Fruit fly (Drosophila melanogaster) whole organism, embryonic: ENCODE data around the gene CG43175.
A peak's percentile ranks its signal among the peaks of the same experiment; 100 is the strongest.

Experiments
- ATbp ChIP-seq: fragments of 200-800 bp; sonication (Bioruptor generic); optimal IDR thresholded peaks from 2 replicates; lab custom pipeline; 2017; ENCODE audit warnings: missing biosample characterization, mild to moderate bottlenecking, missing genetic modification characterization, missing genetic modification reagents
- Abd-B ChIP-seq: fragments of 200-800 bp; sonication (Bioruptor generic); optimal IDR thresholded peaks from 2 replicates; lab custom pipeline; 2018; ENCODE audit warnings: missing biosample characterization, mild to moderate bottlenecking, missing genetic modification characterization, moderate library complexity
- Ada2b ChIP-seq: fragments of 200-800 bp; sonication (Bioruptor generic); IDR thresholded peaks from 2 replicates; pipeline ENCODE4 v1.3.6; 2022; ENCODE audit warnings: missing biosample characterization, missing genetic modification characterization
- Antp ChIP-seq: fragments of 200-800 bp; sonication (Bioruptor generic); optimal IDR thresholded peaks from 3 replicates; lab custom pipeline; 2016; ENCODE audit warnings: missing biosample characterization, missing genetic modification characterization
- CG10209 ChIP-seq: fragments of 200-800 bp; sonication (Bioruptor generic); optimal IDR thresholded peaks from 3 replicates; lab custom pipeline; 2017; ENCODE audit warnings: missing biosample characterization, mild to moderate bottlenecking, missing genetic modification characterization, missing genetic modification reagents
- CG10321 ChIP-seq: fragments of 200-800 bp; sonication (Bioruptor generic); IDR thresholded peaks from 2 replicates; pipeline ENCODE4 v1.3.6; 2022; ENCODE audit warnings: missing biosample characterization, missing genetic modification characterization
- CG12391 ChIP-seq: fragments of 200-800 bp; sonication (Bioruptor generic); optimal IDR thresholded peaks from 3 replicates; lab custom pipeline; 2018; ENCODE audit warnings: missing biosample characterization, mild to moderate bottlenecking, missing genetic modification characterization, moderate library complexity
- CG13624 ChIP-seq: fragments of 200-800 bp; sonication (Bioruptor generic); optimal IDR thresholded peaks from 2 replicates; lab custom pipeline; 2016; ENCODE audit warnings: missing biosample characterization, missing genetic modification characterization
- CG14860 ChIP-seq: fragments of 200-800 bp; sonication (Bioruptor generic); IDR thresholded peaks from 3 replicates; pipeline ENCODE4 v1.3.6; 2022; ENCODE audit warnings: missing biosample characterization, missing genetic modification characterization; ENCODE audit not compliant: partially characterized antibody
- CG15479 ChIP-seq: fragments of 200-800 bp; sonication (Bioruptor generic); optimal IDR thresholded peaks from 3 replicates; lab custom pipeline; 2019; ENCODE audit warnings: missing biosample characterization, mild to moderate bottlenecking, missing genetic modification characterization, moderate library complexity
- CG1602 ChIP-seq: fragments of 200-800 bp; sonication (Bioruptor generic); optimal IDR thresholded peaks from 3 replicates; lab custom pipeline; 2016; ENCODE audit warnings: missing biosample characterization, missing genetic modification characterization
- CG17186 ChIP-seq: fragments of 200-800 bp; sonication (Bioruptor generic); optimal IDR thresholded peaks from 3 replicates; lab custom pipeline; 2017; ENCODE audit warnings: missing biosample characterization, missing genetic modification reagents, missing genetic modification characterization
- CG17328 ChIP-seq: fragments of 200-800 bp; sonication (Bioruptor generic); IDR thresholded peaks from 2 replicates; pipeline ENCODE4 v1.3.6; 2022; ENCODE audit warnings: missing biosample characterization, missing genetic modification characterization
- CG17612 ChIP-seq: fragments of 200-800 bp; sonication (Bioruptor generic); IDR thresholded peaks from 2 replicates; pipeline ENCODE4 v1.3.6; 2022; ENCODE audit warnings: missing biosample characterization, missing genetic modification characterization
- CG18619 ChIP-seq: fragments of 200-800 bp; sonication (Bioruptor generic); optimal IDR thresholded peaks from 3 replicates; lab custom pipeline; 2017; ENCODE audit warnings: missing biosample characterization, mild to moderate bottlenecking, missing genetic modification characterization
- CG18764 ChIP-seq: fragments of 200-800 bp; sonication (Bioruptor generic); optimal IDR thresholded peaks from 3 replicates; lab custom pipeline; 2016; ENCODE audit warnings: missing biosample characterization, missing genetic modification characterization
- CG4617 ChIP-seq: fragments of 200-800 bp; sonication (Bioruptor generic); optimal IDR thresholded peaks from 3 replicates; lab custom pipeline; 2016; ENCODE audit warnings: missing biosample characterization, missing genetic modification characterization, borderline replicate concordance
- CG6175 ChIP-seq: fragments of 200-800 bp; sonication (Bioruptor generic); IDR thresholded peaks from 3 replicates; pipeline ENCODE4 v1.3.6; 2022; ENCODE audit warnings: missing biosample characterization, missing genetic modification characterization
- CG6272 ChIP-seq: fragments of 200-800 bp; sonication (Bioruptor generic); IDR thresholded peaks from 2 replicates; pipeline ENCODE4 v1.3.6; 2022; ENCODE audit warnings: missing biosample characterization, missing genetic modification characterization
- CG6654 ChIP-seq: fragments of 200-800 bp; sonication (Bioruptor generic); optimal IDR thresholded peaks from 2 replicates; lab custom pipeline; 2017; ENCODE audit warnings: missing biosample characterization, mild to moderate bottlenecking, missing genetic modification characterization
- CG6854 ChIP-seq: fragments of 200-800 bp; sonication (Bioruptor generic); optimal IDR thresholded peaks from 3 replicates; lab custom pipeline; 2017; ENCODE audit warnings: missing biosample characterization, mild to moderate bottlenecking, missing genetic modification characterization
- CG7786 ChIP-seq: fragments of 200-800 bp; sonication (Bioruptor generic); optimal IDR thresholded peaks from 2 replicates; lab custom pipeline; 2016; ENCODE audit warnings: missing biosample characterization, missing genetic modification characterization
- CG7839 ChIP-seq: fragments of 200-800 bp; sonication (Bioruptor generic); optimal IDR thresholded peaks from 3 replicates; lab custom pipeline; 2018; ENCODE audit warnings: missing biosample characterization, mild to moderate bottlenecking, missing genetic modification characterization, moderate library complexity
- CG8281 ChIP-seq: fragments of 200-800 bp; sonication (Bioruptor generic); optimal IDR thresholded peaks from 2 replicates; lab custom pipeline; 2018; ENCODE audit warnings: missing biosample characterization, mild to moderate bottlenecking, missing genetic modification characterization, moderate library complexity
- CG9727 ChIP-seq: fragments of 200-800 bp; sonication (Bioruptor generic); optimal IDR thresholded peaks from 3 replicates; lab custom pipeline; 2017; ENCODE audit warnings: missing biosample characterization, mild to moderate bottlenecking, missing genetic modification characterization
- CG9797 ChIP-seq: fragments of 200-800 bp; sonication (Bioruptor generic); optimal IDR thresholded peaks from 3 replicates; lab custom pipeline; 2018; ENCODE audit warnings: missing biosample characterization, mild to moderate bottlenecking, missing genetic modification characterization
- Dbx ChIP-seq: fragments of 200-800 bp; sonication (Bioruptor generic); IDR thresholded peaks from 3 replicates; pipeline ENCODE4 v1.3.6; 2022; ENCODE audit warnings: missing biosample characterization, missing genetic modification characterization
- Dek ChIP-seq: fragments of 200-800 bp; sonication (Bioruptor generic); optimal IDR thresholded peaks from 3 replicates; lab custom pipeline; 2019; ENCODE audit warnings: missing biosample characterization, mild to moderate bottlenecking, missing genetic modification characterization, moderate library complexity
- Doc3 ChIP-seq: fragments of 200-800 bp; sonication (Bioruptor generic); IDR thresholded peaks from 3 replicates; pipeline ENCODE4 v1.3.6; 2022; ENCODE audit warnings: missing biosample characterization, missing genetic modification characterization; ENCODE audit not compliant: partially characterized antibody
- Drgx ChIP-seq: fragments of 200-800 bp; sonication (Bioruptor generic); IDR thresholded peaks from 2 replicates; pipeline ENCODE4 v1.3.6; 2022; ENCODE audit warnings: missing biosample characterization, missing genetic modification characterization
- HLHmδ ChIP-seq: fragments of 200-800 bp; sonication (Bioruptor generic); optimal IDR thresholded peaks from 2 replicates; lab custom pipeline; 2018; ENCODE audit warnings: missing biosample characterization, mild to moderate bottlenecking, missing genetic modification characterization, moderate library complexity
- Hmr ChIP-seq: fragments of 200-800 bp; sonication (Bioruptor generic); optimal IDR thresholded peaks from 3 replicates; lab custom pipeline; 2017; ENCODE audit warnings: mild to moderate bottlenecking, missing biosample characterization, missing genetic modification reagents, missing genetic modification characterization
- Hr51 ChIP-seq, 2 experiments: fragments of 200-800 bp; sonication (Bioruptor generic); optimal IDR thresholded peaks; 2 replicates in 1 of 2; 3 replicates in 1 of 2; lab custom pipeline; 2016 to 2018; ENCODE audit warnings: missing biosample characterization in 2 of 2, missing genetic modification characterization in 2 of 2, mild to moderate bottlenecking in 1 of 2, moderate library complexity in 1 of 2
- Jarid2 ChIP-seq: fragments of 200-800 bp; sonication (Bioruptor generic); optimal IDR thresholded peaks from 3 replicates; lab custom pipeline; 2017; ENCODE audit warnings: mild to moderate bottlenecking, missing biosample characterization, missing genetic modification reagents, missing genetic modification characterization
- Neu2 ChIP-seq: fragments of 200-800 bp; sonication (Bioruptor generic); optimal IDR thresholded peaks from 3 replicates; lab custom pipeline; 2016; ENCODE audit warnings: missing biosample characterization, missing genetic modification characterization, borderline replicate concordance
- Oli ChIP-seq: fragments of 200-800 bp; sonication (Bioruptor generic); optimal IDR thresholded peaks from 2 replicates; lab custom pipeline; 2018; ENCODE audit warnings: missing biosample characterization, mild to moderate bottlenecking, missing genetic modification characterization, moderate library complexity
- Ptx1 ChIP-seq: fragments of 200-800 bp; sonication (Bioruptor generic); IDR thresholded peaks from 2 replicates; pipeline ENCODE4 v1.3.6; 2022; ENCODE audit warnings: missing biosample characterization, missing genetic modification characterization
- Scr ChIP-seq: fragments of 200-800 bp; sonication (Bioruptor generic); IDR thresholded peaks from 2 replicates; pipeline ENCODE4 v1.3.6; 2022; ENCODE audit warnings: missing biosample characterization, missing genetic modification characterization; ENCODE audit not compliant: partially characterized antibody
- Taf1 ChIP-seq: fragments of 200-800 bp; sonication (Bioruptor generic); IDR thresholded peaks from 2 replicates; pipeline ENCODE4 v1.3.6; 2022; ENCODE audit warnings: missing biosample characterization, missing genetic modification characterization
- abd-A ChIP-seq: fragments of 200-800 bp; sonication (Bioruptor generic); optimal IDR thresholded peaks from 3 replicates; lab custom pipeline; 2019; ENCODE audit warnings: missing biosample characterization, mild to moderate bottlenecking, missing genetic modification characterization, moderate library complexity
- ara ChIP-seq: fragments of 200-800 bp; sonication (Bioruptor generic); IDR thresholded peaks from 2 replicates; pipeline ENCODE4 v1.3.6; 2022; ENCODE audit warnings: missing biosample characterization, missing genetic modification characterization
- dmrt11E ChIP-seq: fragments of 200-800 bp; sonication (Bioruptor generic); optimal IDR thresholded peaks from 3 replicates; lab custom pipeline; 2018; ENCODE audit warnings: missing biosample characterization, mild to moderate bottlenecking, missing genetic modification characterization, moderate library complexity
- mirr ChIP-seq: fragments of 200-800 bp; sonication (Bioruptor generic); optimal IDR thresholded peaks from 3 replicates; lab custom pipeline; 2018; ENCODE audit warnings: missing biosample characterization, mild to moderate bottlenecking, missing genetic modification characterization
- nmo ChIP-seq: fragments of 200-800 bp; sonication (Bioruptor generic); optimal IDR thresholded peaks from 2 replicates; lab custom pipeline; 2018; ENCODE audit warnings: missing biosample characterization, mild to moderate bottlenecking, missing genetic modification characterization, moderate library complexity
- odd ChIP-seq: fragments of 200-800 bp; sonication (Bioruptor generic); optimal IDR thresholded peaks from 2 replicates; lab custom pipeline; 2017; ENCODE audit warnings: missing biosample characterization, mild to moderate bottlenecking, missing genetic modification characterization
- org-1 ChIP-seq: fragments of 200-800 bp; sonication (Bioruptor generic); optimal IDR thresholded peaks from 2 replicates; lab custom pipeline; 2017; ENCODE audit warnings: missing biosample characterization, missing genetic modification characterization
- sisA ChIP-seq: fragments of 200-800 bp; sonication (Bioruptor generic); IDR thresholded peaks from 2 replicates; pipeline ENCODE4 v1.3.6; 2022; ENCODE audit warnings: missing biosample characterization, missing genetic modification characterization
- sug ChIP-seq: fragments of 200-800 bp; optimal IDR thresholded peaks from 2 replicates; lab custom pipeline; 2019; ENCODE audit warnings: missing biosample characterization, mild to moderate bottlenecking, missing genetic modification characterization, moderate library complexity
- tll ChIP-seq, 2 experiments: fragments of 200-800 bp in 1 of 2; fragments of >200 bp in 1 of 2; sonication (Bioruptor generic) in 1 of 2; optimal IDR thresholded peaks; 2 replicates each; lab custom pipeline; 2017 to 2019; ENCODE audit warnings: missing biosample characterization in 2 of 2, missing genetic modification characterization in 2 of 2, mild to moderate bottlenecking in 1 of 2, moderate library complexity in 1 of 2
- wek ChIP-seq: fragments of 200-800 bp; sonication (Bioruptor generic); optimal IDR thresholded peaks from 3 replicates; lab custom pipeline; 2018; ENCODE audit warnings: missing biosample characterization, mild to moderate bottlenecking, missing genetic modification characterization, moderate library complexity

The CG43175 gene

DNA sequence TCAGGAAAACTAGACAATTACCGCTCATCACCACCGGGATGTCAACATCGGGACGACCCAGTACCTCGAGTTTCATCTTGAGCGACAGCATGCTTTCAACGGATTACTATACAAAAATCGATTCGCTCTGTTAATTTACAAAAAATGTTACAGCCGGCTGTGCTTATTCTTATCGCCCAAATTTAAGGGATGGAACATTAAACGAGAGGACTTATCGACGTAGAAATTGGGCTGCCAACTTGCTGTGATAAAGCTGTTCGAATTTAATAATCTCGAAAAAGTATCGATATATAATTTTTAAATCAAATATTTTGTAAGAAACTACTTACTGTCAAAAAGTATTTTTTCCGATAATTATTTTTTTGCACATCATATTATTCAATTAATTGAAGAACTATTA lies 56.4 kb downstream of the CG43175 start, which contains the start of gene CG31249 (continued):
- TF ChIP-seq sisA (GFP tag; lab: Robert Waterston, UW) = no peak
- TF ChIP-seq Jarid2 (GFP tag; lab: Kevin White, UChicago) = no peak
- no peak for TF ChIP-seq Taf1 (GFP tag; lab: Robert Waterston, UW)
- no peak for TF ChIP-seq mirr
- TF ChIP-seq Ada2b = no peak
- TF ChIP-seq ara (GFP tag; lab: Robert Waterston, UW) = no peak
- no peak for TF ChIP-seq tll (GFP tag; optimal IDR thresholded peaks at IDR 0.05; lab: Kevin White, UChicago)
- TF ChIP-seq HLHmδ = no peak
- no peak for TF ChIP-seq CG9727
- no peak for TF ChIP-seq CG18764 (GFP tag; lab: Kevin White, UChicago)
- peak; percentile 79 for TF ChIP-seq Doc3 (GFP tag; lab: Robert Waterston, UW)
- TF ChIP-seq Hr51 (GFP tag; optimal IDR thresholded peaks at IDR 0.05; lab: Kevin White, UChicago) = no peak
- TF ChIP-seq Antp = no peak
- TF ChIP-seq CG17186 (GFP tag; lab: Kevin White, UChicago) = no peak
- TF ChIP-seq CG1602 (GFP tag; lab: Kevin White, UChicago) = no peak
- TF ChIP-seq Dbx (GFP tag; lab: Robert Waterston, UW) = peak; percentile 27; the same call in 1 of the 3 replicates
- no peak for TF ChIP-seq dmrt11E (tag; lab: Kevin White, UChicago)
- peak; percentile 43 for TF ChIP-seq CG12391 (tag; lab: Kevin White, UChicago)
- no peak for TF ChIP-seq Oli
- no peak for TF ChIP-seq ATbp
- TF ChIP-seq nmo = no peak
- TF ChIP-seq CG9797 = no peak
- TF ChIP-seq CG6272 (GFP tag; lab: Robert Waterston, UW) = no peak
- TF ChIP-seq wek (GFP tag; lab: Kevin White, UChicago) = no peak
- peak; percentile 81 for TF ChIP-seq Scr
- no peak for TF ChIP-seq CG8281 (tag; lab: Kevin White, UChicago)
- no peak for TF ChIP-seq CG7839
- TF ChIP-seq CG4617 (GFP tag; lab: Kevin White, UChicago) = no peak
- no peak for TF ChIP-seq Ptx1 (GFP tag; lab: Robert Waterston, UW)
- no peak for TF ChIP-seq Drgx (GFP tag; lab: Robert Waterston, UW)
- TF ChIP-seq Hmr (GFP tag; lab: Kevin White, UChicago) = no peak
- TF ChIP-seq odd (GFP tag; lab: Kevin White, UChicago) = no peak
- TF ChIP-seq CG10321 (GFP tag; lab: Robert Waterston, UW) = no peak
- TF ChIP-seq CG6654 (GFP tag; lab: Kevin White, UChicago) = no peak
- no peak for TF ChIP-seq CG6854 (GFP tag; lab: Kevin White, UChicago)
- 0 out of 3 replicates have a peak, but pooled peaks have one; percentile 40 for TF ChIP-seq CG14860 (GFP tag; lab: Robert Waterston, UW)
- no peak for TF ChIP-seq CG17612 (GFP tag; lab: Robert Waterston, UW)
- no peak for TF ChIP-seq CG10209
- no peak for TF ChIP-seq CG7786
- TF ChIP-seq sug (tag; lab: Kevin White, UChicago) = no peak
- TF ChIP-seq CG17328 (GFP tag; lab: Robert Waterston, UW) = no peak
- no peak for TF ChIP-seq Neu2 (GFP tag; lab: Kevin White, UChicago)
- no peak for TF ChIP-seq Dek (tag; lab: Kevin White, UChicago)
- no peak for TF ChIP-seq CG18619 (GFP tag; lab: Kevin White, UChicago)
- no peak for TF ChIP-seq Abd-B
- TF ChIP-seq CG13624 (GFP tag; lab: Kevin White, UChicago) = no peak
- TF ChIP-seq abd-A (tag; lab: Kevin White, UChicago) = no peak
- TF ChIP-seq CG15479 (GFP tag; lab: Kevin White, UChicago) = no peak
- TF ChIP-seq CG6175 (GFP tag; lab: Robert Waterston, UW) = no peak
- TF ChIP-seq org-1 (GFP tag; lab: Kevin White, UChicago) = no peak
